ENCODE assay signal across 7 worm cellular contexts in the genomic region with DNA sequence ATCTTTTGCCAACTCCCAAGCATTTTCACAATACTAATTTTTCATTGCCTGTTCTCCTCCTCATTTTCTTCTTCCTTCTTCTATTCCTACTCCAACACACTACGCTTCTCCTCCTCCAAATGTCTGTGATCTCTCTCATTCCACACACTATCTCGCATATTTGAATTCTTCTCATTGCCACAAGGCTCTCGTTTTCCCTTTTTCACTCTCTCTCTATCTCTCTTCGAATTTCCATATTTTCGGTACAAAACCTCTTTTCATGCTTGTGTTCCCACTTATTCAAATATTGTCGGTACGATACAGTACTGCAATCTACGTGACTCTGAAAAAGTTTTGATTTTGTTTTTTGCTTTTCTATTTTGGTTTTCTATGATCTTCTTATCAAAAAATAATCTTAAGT.
A peak's percentile ranks its signal among the peaks of the same experiment; 100 is the strongest.
TF ChIP-seq lines count a peak whose summit lies in the region.

No protein-coding gene starts in this region.

TF ChIP-seq in whole organism, L1 larva, 84 proteins besides CTCF, POLR2A, EP300 and RAD21 (continues in another document):
- TF ChIP-seq nhr-84 (tag; optimal IDR thresholded peaks at IDR 0.05; lab: Kevin White, UChicago) = no peak
- no peak for TF ChIP-seq fkh-8 (tag; optimal IDR thresholded peaks at IDR 0.05; lab: Kevin White, UChicago)
- no peak for TF ChIP-seq elt-2 (tag; optimal IDR thresholded peaks at IDR 0.05; lab: Kevin White, UChicago)
- TF ChIP-seq unc-30 (tag; optimal IDR thresholded peaks at IDR 0.05; lab: Kevin White, UChicago) = no peak
- TF ChIP-seq pqm-1 (tag; optimal IDR thresholded peaks at IDR 0.05; lab: Kevin White, UChicago) = no peak
- peak; percentile 30 to 38 for TF ChIP-seq efl-1 (optimal IDR thresholded peaks at IDR 0.05; lab: Kevin White, UChicago)
- TF ChIP-seq efl-1 (GFP tag; optimal IDR thresholded peaks at IDR 0.05 in 1 of 2; lab: Kevin White, UChicago) = peak; percentile 17 to 85
- TF ChIP-seq swsn-7 (tag; optimal IDR thresholded peaks at IDR 0.05; lab: Kevin White, UChicago) = peak; percentile 16
- TF ChIP-seq grh-1 (GFP tag; IDR thresholded peaks at IDR 0.05; lab: Robert Waterston, UW) = no peak
- no peak for TF ChIP-seq sup-37 (GFP tag; optimal IDR thresholded peaks at IDR 0.05; lab: Kevin White, UChicago)
- TF ChIP-seq snu-23 (GFP tag; optimal IDR thresholded peaks at IDR 0.05; lab: Kevin White, UChicago) = peak; percentile 23
- TF ChIP-seq ceh-82 (tag; optimal IDR thresholded peaks at IDR 0.05; lab: Kevin White, UChicago) = peak in 1 of 3 experiments; percentile 9
- TF ChIP-seq nhr-76 (tag; optimal IDR thresholded peaks at IDR 0.05; lab: Kevin White, UChicago) = no peak

TF ChIP-seq in whole organism, L2 larva, 48 proteins besides CTCF, POLR2A, EP300 and RAD21:
- peak; percentile 0 for TF ChIP-seq crh-2 (tag; optimal IDR thresholded peaks at IDR 0.05; lab: Kevin White, UChicago)
- no peak for TF ChIP-seq alr-1 (tag; optimal IDR thresholded peaks at IDR 0.05; lab: Kevin White, UChicago)
- TF ChIP-seq unc-62 (GFP tag; optimal IDR thresholded peaks at IDR 0.05; lab: Kevin White, UChicago) = no peak
- no peak for TF ChIP-seq blmp-1 (tag; optimal IDR thresholded peaks at IDR 0.05; lab: Kevin White, UChicago; ENCODE audit: insufficient read depth)
- peak; percentile 55 for TF ChIP-seq unc-55 (GFP tag; optimal IDR thresholded peaks at IDR 0.05; lab: Kevin White, UChicago)
- peak; percentile 12 for TF ChIP-seq sma-9 (GFP tag; optimal IDR thresholded peaks at IDR 0.05; lab: Kevin White, UChicago)
- TF ChIP-seq sma-9 (tag; optimal IDR thresholded peaks at IDR 0.05; lab: Kevin White, UChicago) = no peak
- TF ChIP-seq C34F6.9 (tag; optimal IDR thresholded peaks at IDR 0.05; lab: Kevin White, UChicago) = peak; percentile 53
- peak in 1 of 2 experiments; percentile 18 for TF ChIP-seq lsy-2 (tag; optimal IDR thresholded peaks at IDR 0.05; lab: Kevin White, UChicago)
- TF ChIP-seq gmeb-1 (tag; optimal IDR thresholded peaks at IDR 0.05; lab: Kevin White, UChicago) = no peak
- TF ChIP-seq fos-1 (tag; optimal IDR thresholded peaks at IDR 0.05; lab: Kevin White, UChicago) = peak; percentile 32
- TF ChIP-seq nhr-129 (tag; optimal IDR thresholded peaks at IDR 0.05; lab: Kevin White, UChicago) = peak; percentile 6
TF ChIP-seq in whole organism, L2 larva: peak in this region for 7.

TF ChIP-seq in whole organism, L3 larva, 47 proteins besides CTCF, POLR2A, EP300 and RAD21:
- no peak for TF ChIP-seq snpc-4 (tag; optimal IDR thresholded peaks at IDR 0.05; lab: Kevin White, UChicago)
- TF ChIP-seq lsy-12 (tag; optimal IDR thresholded peaks at IDR 0.05; lab: Kevin White, UChicago) = no peak
- no peak for TF ChIP-seq elt-1 (tag; optimal IDR thresholded peaks at IDR 0.05; lab: Kevin White, UChicago)
- TF ChIP-seq hmg-11 (tag; optimal IDR thresholded peaks at IDR 0.05; lab: Kevin White, UChicago) = peak; percentile 51
- peak; percentile 41 for TF ChIP-seq nfya-1 (tag; optimal IDR thresholded peaks at IDR 0.05; lab: Kevin White, UChicago; ENCODE audit: insufficient read depth)
- TF ChIP-seq nhr-28 (tag; optimal IDR thresholded peaks at IDR 0.05; lab: Kevin White, UChicago) = no peak
TF ChIP-seq in whole organism, L3 larva: peak in this region for 2.

TF ChIP-seq in whole organism, L4 larva, 104 proteins besides CTCF, POLR2A, EP300 and RAD21:
- TF ChIP-seq unc-62 (GFP tag; optimal IDR thresholded peaks at IDR 0.05 in 1 of 2; lab: Kevin White, UChicago) (no peak), unc-62 (tag; optimal IDR thresholded peaks at IDR 0.05; lab: Kevin White, UChicago) (no peak), zfp-2 (tag; optimal IDR thresholded peaks at IDR 0.05; lab: Kevin White, UChicago) (no peak), hlh-30 (tag; optimal IDR thresholded peaks at IDR 0.05; lab: Kevin White, UChicago; ENCODE audit: insufficient read depth) (peak; percentile 8), nhr-28 (tag; optimal IDR thresholded peaks at IDR 0.05; lab: Kevin White, UChicago) (peak; percentile 69), hif-1 (tag; optimal IDR thresholded peaks at IDR 0.05; lab: Kevin White, UChicago) (peak in 1 of 2 experiments; percentile 66), ztf-11 (tag; optimal IDR thresholded peaks at IDR 0.05; lab: Kevin White, UChicago) (no peak), lsy-2 (tag; optimal IDR thresholded peaks at IDR 0.05; lab: Kevin White, UChicago) (peak in 1 of 2 experiments; percentile 53), mes-2 (tag; optimal IDR thresholded peaks at IDR 0.05; lab: Kevin White, UChicago; ENCODE audit: poor library complexity, severe bottlenecking) (peak; percentile 17), hmg-1.1 (GFP tag; IDR thresholded peaks at IDR 0.05; lab: Robert Waterston, UW) (peak; percentile 37; the same call in 1 of the 2 replicates), mep-1 (tag; optimal IDR thresholded peaks at IDR 0.05; lab: Kevin White, UChicago) (peak; percentile 30), nhr-6 (tag; optimal IDR thresholded peaks at IDR 0.05; lab: Kevin White, UChicago) (peak; percentile 17), dve-1 (tag; optimal IDR thresholded peaks at IDR 0.05; lab: Kevin White, UChicago; ENCODE audit: insufficient read depth) (peak; percentile 14)

TF ChIP-seq in whole organism, late embryonic, 69 proteins besides CTCF, POLR2A, EP300 and RAD21:
- TF ChIP-seq pag-3 (tag; optimal IDR thresholded peaks at IDR 0.05; lab: Kevin White, UChicago; ENCODE audit: borderline replicate concordance) (no peak), C38D4.7 (GFP tag; optimal IDR thresholded peaks at IDR 0.05; lab: Kevin White, UChicago) (peak; percentile 5), pax-1 (tag; optimal IDR thresholded peaks at IDR 0.05; lab: Kevin White, UChicago) (no peak), nfya-1 (tag; optimal IDR thresholded peaks at IDR 0.05; lab: Kevin White, UChicago) (peak; percentile 34), elt-2 (tag; optimal IDR thresholded peaks at IDR 0.05; lab: Kevin White, UChicago) (no peak), dve-1 (tag; optimal IDR thresholded peaks at IDR 0.05; lab: Kevin White, UChicago) (no peak), ama-1 (optimal IDR thresholded peaks at IDR 0.05; lab: Kevin White, UChicago) (no peak), tbx-2 (tag; optimal IDR thresholded peaks at IDR 0.05; lab: Kevin White, UChicago) (peak; percentile 0), ceh-24 (tag; optimal IDR thresholded peaks at IDR 0.05; lab: Kevin White, UChicago) (no peak)
TF ChIP-seq in whole organism, late embryonic: peak in this region for 3.

TF ChIP-seq in whole organism, mixed stage, embryonic, 35 proteins besides CTCF, POLR2A, EP300 and RAD21:
- TF ChIP-seq ces-1 (GFP tag; optimal IDR thresholded peaks at IDR 0.05; lab: Kevin White, UChicago) (peak; percentile 57), unc-120 (tag; optimal IDR thresholded peaks at IDR 0.05; lab: Kevin White, UChicago; ENCODE audit: poor library complexity, severe bottlenecking) (peak; percentile 8), nhr-237 (tag; optimal IDR thresholded peaks at IDR 0.05; lab: Kevin White, UChicago) (peak; percentile 0), lsy-2 (tag; optimal IDR thresholded peaks at IDR 0.05; lab: Kevin White, UChicago) (no peak), mep-1 (tag; optimal IDR thresholded peaks at IDR 0.05; lab: Kevin White, UChicago) (no peak)

TF ChIP-seq in whole organism, young adult, 124 proteins besides CTCF, POLR2A, EP300 and RAD21:
- TF ChIP-seq F52B5.7 (tag; optimal IDR thresholded peaks at IDR 0.05; lab: Kevin White, UChicago) = no peak
- TF ChIP-seq snpc-4 (GFP tag; optimal IDR thresholded peaks at IDR 0.05; lab: Kevin White, UChicago) = no peak
- no peak for TF ChIP-seq snpc-4 (tag; optimal IDR thresholded peaks at IDR 0.05; lab: Kevin White, UChicago)
- TF ChIP-seq hmg-1.2 (GFP tag; IDR thresholded peaks at IDR 0.05; lab: Robert Waterston, UW) = peak; percentile 58; the same call in 1 of the 2 replicates
TF ChIP-seq in whole organism, young adult: peak in this region for 1.
